Worm (Caenorhabditis elegans): ENCODE data around the gene scd-2.

The scd-2 gene

ce11 chrV:6614152-6614734 is 18.8 kb upstream of the scd-2 start, which contains the start of gene cpr-4:
Gene cpr-4, plus strand, starts transcription at chrV:6614674.
- TF ChIP-seq let-607 (tag; optimal IDR thresholded peaks at IDR 0.05): peak in 1 of 2 experiments; percentile 57
- TF ChIP-seq ets-4 (GFP tag; optimal IDR thresholded peaks at IDR 0.05): peak; percentile 73
- peak; percentile 99 for TF ChIP-seq nhr-80 (tag; optimal IDR thresholded peaks at IDR 0.05)
- TF ChIP-seq attf-3 (GFP tag; conservative IDR thresholded peaks at IDR 0.05): no peak
- no peak for TF ChIP-seq zim-3 (tag; optimal IDR thresholded peaks at IDR 0.05)
- no peak for TF ChIP-seq F49E8.2 (tag; optimal IDR thresholded peaks at IDR 0.05; ENCODE audit: insufficient read depth)
- peak; percentile 65 for TF ChIP-seq atf-7 (tag; optimal IDR thresholded peaks at IDR 0.05)
- peak; percentile 73 for TF ChIP-seq ztf-22 (GFP tag; optimal IDR thresholded peaks at IDR 0.05)
- TF ChIP-seq nhr-90 (tag; optimal IDR thresholded peaks at IDR 0.05): peak; percentile 12
- 0 out of 2 replicates have a peak, but pooled peaks have one; percentile 30 for TF ChIP-seq nfyb-1 (GFP tag; IDR thresholded peaks at IDR 0.05)
- TF ChIP-seq madf-10 (tag; optimal IDR thresholded peaks at IDR 0.05): peak; percentile 40
- no peak for TF ChIP-seq lir-1 (GFP tag; conservative IDR thresholded peaks at IDR 0.05)
- no peak for TF ChIP-seq mes-4 (tag; optimal IDR thresholded peaks at IDR 0.05)
- TF ChIP-seq ceh-91 (GFP tag; IDR thresholded peaks at IDR 0.05): no peak
- no peak for TF ChIP-seq cebp-1 (GFP tag; IDR thresholded peaks at IDR 0.05)
- TF ChIP-seq cebp-1 (tag; optimal IDR thresholded peaks at IDR 0.05): peak; percentile 57
- TF ChIP-seq egl-44 (GFP tag; IDR thresholded peaks at IDR 0.05): peak; percentile 75; the same call in 1 of the 2 replicates

- TF ChIP-seq cebp-2 (GFP tag; IDR thresholded peaks at IDR 0.05) (0 out of 2 replicates have a peak, but pooled peaks have one; percentile 53), snpc-1.3 (tag; optimal IDR thresholded peaks at IDR 0.05; ENCODE audit: insufficient read depth) (no peak), ZK185.1 (tag; optimal IDR thresholded peaks at IDR 0.05; ENCODE audit: poor library complexity, severe bottlenecking) (no peak), rpc-1 (optimal IDR thresholded peaks at IDR 0.05) (no peak), rpc-1 (tag; optimal IDR thresholded peaks at IDR 0.05) (no peak)
These were observed 18.1 kb upstream of the scd-2 start for ce11 chrV:6614968-6615367.

ce11 chrV:6616294-6616693 is 16.7 kb upstream of the scd-2 start:
- TF ChIP-seq pbrm-1 (GFP tag; IDR thresholded peaks at IDR 0.05) (no peak), nhr-80 (tag; optimal IDR thresholded peaks at IDR 0.05) (peak; percentile 23), attf-3 (GFP tag; conservative IDR thresholded peaks at IDR 0.05) (no peak)

ce11 chrV:6620809-6621208 is 12.2 kb upstream of the scd-2 start:
- TF ChIP-seq hmg-1.2 (GFP tag; IDR thresholded peaks at IDR 0.05): no peak

ce11 chrV:6621894-6622293 is 11.1 kb upstream of the scd-2 start, which contains the start of gene nhr-37:
Gene nhr-37, plus strand, starts transcription at chrV:6622194.
- no peak for TF ChIP-seq pha-4 (tag; optimal IDR thresholded peaks at IDR 0.05)
- no peak for TF ChIP-seq attf-6 (GFP tag; IDR thresholded peaks at IDR 0.05)
- TF ChIP-seq F22D6.2 (tag; optimal IDR thresholded peaks at IDR 0.05): no peak
- TF ChIP-seq cebp-1 (GFP tag; IDR thresholded peaks at IDR 0.05): no peak
- no peak for TF ChIP-seq cebp-1 (tag; optimal IDR thresholded peaks at IDR 0.05)
- TF ChIP-seq somi-1 (GFP tag; optimal IDR thresholded peaks at IDR 0.05): no peak
- no peak for TF ChIP-seq hsf-1 (GFP tag; IDR thresholded peaks at IDR 0.05)
- no peak for TF ChIP-seq athp-1 (tag; optimal IDR thresholded peaks at IDR 0.05)
- no peak for TF ChIP-seq ztf-6 (GFP tag; IDR thresholded peaks at IDR 0.05)
- no peak for TF ChIP-seq hmg-1.2 (GFP tag; IDR thresholded peaks at IDR 0.05)
- no peak for TF ChIP-seq hlh-12 (tag; optimal IDR thresholded peaks at IDR 0.05)
- TF ChIP-seq fkh-3 (tag; optimal IDR thresholded peaks at IDR 0.05): no peak
- TF ChIP-seq xnd-1 (tag; optimal IDR thresholded peaks at IDR 0.05): no peak
- no peak for TF ChIP-seq F52B5.7 (tag; optimal IDR thresholded peaks at IDR 0.05)
- TF ChIP-seq rpc-1 (optimal IDR thresholded peaks at IDR 0.05): no peak
- no peak for TF ChIP-seq rpc-1 (tag; optimal IDR thresholded peaks at IDR 0.05)
- TF ChIP-seq ztf-28 (GFP tag; IDR thresholded peaks at IDR 0.05): no peak
- no peak for TF ChIP-seq lir-1 (GFP tag; conservative IDR thresholded peaks at IDR 0.05)
- no peak for TF ChIP-seq unc-62 (GFP tag; optimal IDR thresholded peaks at IDR 0.05)
- no peak for TF ChIP-seq egl-18 (GFP tag; IDR thresholded peaks at IDR 0.05)
- TF ChIP-seq hlh-26 (GFP tag; conservative IDR thresholded peaks at IDR 0.05): no peak

Measured in whole organism, young adult.